Worm (Caenorhabditis elegans) whole organism, L1 larva: ENCODE results near the gene T03G11.9.

Experiments
- ama-1 ChIP-seq: fragments of 150-350 bp; optimal IDR thresholded peaks from 2 replicates; lab custom pipeline; 2014
- elt-2 ChIP-seq: sonication (generic microtip); optimal IDR thresholded peaks from 2 replicates; lab custom pipeline; 2016; ENCODE audit warnings: missing genetic modification characterization, mild to moderate bottlenecking, inconsistent platforms, missing compliant biosample characterization, missing genetic modification reagents
- mep-1 ChIP-seq: fragments of 150-350 bp; optimal IDR thresholded peaks from 2 replicates; lab custom pipeline; 2014; ENCODE audit warnings: missing biosample characterization, missing genetic modification characterization
- snpc-4 ChIP-seq: fragments of 150-350 bp; optimal IDR thresholded peaks from 2 replicates; lab custom pipeline; 2014; ENCODE audit warnings: missing biosample characterization, missing genetic modification characterization
- unc-130 ChIP-seq: fragments of 150-350 bp; optimal IDR thresholded peaks from 2 replicates; lab custom pipeline; 2017; ENCODE audit warnings: missing biosample characterization, missing genetic modification characterization, inconsistent platforms

- TF ChIP-seq ama-1: no peak
- TF ChIP-seq unc-130 (tag; lab: Kevin White, UChicago): no peak
- no peak for TF ChIP-seq elt-2 (tag; lab: Kevin White, UChicago)
- TF ChIP-seq mep-1 (tag; lab: Kevin White, UChicago): no peak
- no peak for TF ChIP-seq snpc-4 (tag; lab: Kevin White, UChicago)
These were observed 34.3 kb downstream of the T03G11.9 start for ce11 chrX:5218323-5218722.
